Worm (Caenorhabditis elegans): ENCODE results near the gene Y53F4B.27.

Gene Y53F4B.27

DNA sequence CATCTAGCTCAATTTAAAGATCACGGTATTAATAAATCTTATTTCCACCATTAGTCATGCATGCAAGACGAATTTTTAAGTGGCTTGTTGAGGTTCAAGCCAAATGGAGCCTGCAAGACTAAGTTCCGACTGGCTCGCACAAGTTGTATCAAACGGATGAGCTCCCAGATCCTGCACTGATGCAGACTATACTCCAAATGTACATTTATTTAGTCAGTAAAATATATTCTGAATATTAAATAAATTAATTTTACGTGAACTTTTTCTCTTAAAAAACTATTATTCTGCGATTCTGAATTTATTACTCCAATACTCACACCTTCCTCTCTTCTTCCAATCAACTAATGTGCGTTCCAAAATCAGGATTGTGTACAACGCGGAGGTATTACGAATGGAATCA, 29.9 kb downstream of the Y53F4B.27 start, which contains the start of gene Y53F4B.36:
Gene Y53F4B.36, plus strand, starts transcription at position 301 of the 400 bp plus-strand sequence.
- no peak for TF ChIP-seq ces-1 (GFP tag; optimal IDR thresholded peaks at IDR 0.05)
- TF ChIP-seq ham-2 (GFP tag; optimal IDR thresholded peaks at IDR 0.05): no peak
- TF ChIP-seq mab-5 (tag; optimal IDR thresholded peaks at IDR 0.05): no peak
- no peak for TF ChIP-seq elt-1 (tag; optimal IDR thresholded peaks at IDR 0.05; ENCODE audit: borderline replicate concordance, insufficient read depth)
- no peak for TF ChIP-seq lin-13 (tag; optimal IDR thresholded peaks at IDR 0.05)

DNA sequence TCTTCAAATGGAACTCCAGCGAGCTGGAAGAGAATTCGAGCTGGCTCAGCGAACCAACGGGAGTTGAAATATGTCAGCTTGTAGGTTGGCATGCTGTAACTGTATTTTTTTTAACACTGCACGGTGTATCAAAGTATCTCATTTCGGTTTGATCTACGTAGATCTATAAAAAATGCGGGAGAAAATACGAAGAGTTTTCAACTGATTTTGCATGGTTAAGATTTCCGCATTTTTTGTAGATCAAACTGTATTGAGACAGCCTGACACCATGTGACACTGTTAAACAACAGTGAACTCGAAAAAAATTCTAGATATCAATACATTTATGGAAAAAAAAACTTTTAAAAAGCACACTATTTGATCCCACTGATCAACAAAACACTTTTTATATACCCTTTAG, 32.8 kb downstream of the Y53F4B.27 start, which contains the start of gene gst-32:
Gene gst-32, minus strand, starts transcription at position 101 of the 400 bp plus-strand sequence.
- no peak for TF ChIP-seq elt-3 (tag; optimal IDR thresholded peaks at IDR 0.05)
- no peak for TF ChIP-seq ceh-83 (GFP tag; optimal IDR thresholded peaks at IDR 0.05)
- TF ChIP-seq snpc-4 (tag; optimal IDR thresholded peaks at IDR 0.05): no peak
- no peak for TF ChIP-seq tbx-8 (GFP tag; optimal IDR thresholded peaks at IDR 0.05)
- no peak for TF ChIP-seq lin-13 (tag; optimal IDR thresholded peaks at IDR 0.05)
- no peak for TF ChIP-seq unc-39 (tag; optimal IDR thresholded peaks at IDR 0.05)
- no peak for TF ChIP-seq mab-5 (tag; optimal IDR thresholded peaks at IDR 0.05)
- no peak for TF ChIP-seq mls-2 (tag; optimal IDR thresholded peaks at IDR 0.05)
- no peak for TF ChIP-seq cnd-1 (tag; optimal IDR thresholded peaks at IDR 0.05)
- no peak for TF ChIP-seq nhr-28 (tag; optimal IDR thresholded peaks at IDR 0.05)
- no peak for TF ChIP-seq blmp-1 (tag; optimal IDR thresholded peaks at IDR 0.05)
- TF ChIP-seq nhr-237 (tag; optimal IDR thresholded peaks at IDR 0.05): no peak
- no peak for TF ChIP-seq sem-2 (GFP tag; optimal IDR thresholded peaks at IDR 0.05)
- TF ChIP-seq ztf-11 (tag; optimal IDR thresholded peaks at IDR 0.05): no peak
- no peak for TF ChIP-seq unc-120 (tag; optimal IDR thresholded peaks at IDR 0.05; ENCODE audit: poor library complexity, severe bottlenecking)
- TF ChIP-seq lsy-2 (tag; optimal IDR thresholded peaks at IDR 0.05): no peak
- TF ChIP-seq nhr-2 (tag; optimal IDR thresholded peaks at IDR 0.05): no peak
- TF ChIP-seq ham-2 (GFP tag; optimal IDR thresholded peaks at IDR 0.05): no peak

DNA sequence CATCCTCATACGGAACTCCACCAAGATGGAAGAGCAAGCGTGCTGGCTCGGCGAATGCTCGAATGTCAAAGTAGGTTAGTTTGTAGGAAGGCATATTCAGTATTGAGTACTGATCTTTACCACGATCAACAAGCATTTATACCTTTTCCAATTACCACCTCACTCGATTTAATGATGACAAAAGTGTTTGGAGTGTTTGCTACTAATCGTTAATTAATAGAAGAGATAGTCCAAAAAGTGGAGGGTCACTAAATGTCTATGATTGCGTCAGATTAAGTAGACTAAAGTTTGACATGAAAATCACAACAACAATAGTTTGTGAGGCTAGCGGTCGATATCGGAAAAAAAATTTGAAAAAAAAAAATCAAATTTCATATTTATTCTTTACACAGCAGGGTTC, 37.4 kb downstream of the Y53F4B.27 start, which contains the start of gene gst-34:
Gene gst-34, minus strand, starts transcription at position 101 of the 400 bp plus-strand sequence.
- TF ChIP-seq M03D4.4 (tag; optimal IDR thresholded peaks at IDR 0.05) (no peak), unc-39 (tag; optimal IDR thresholded peaks at IDR 0.05) (no peak), mls-2 (tag; optimal IDR thresholded peaks at IDR 0.05) (no peak), snpc-4 (tag; optimal IDR thresholded peaks at IDR 0.05) (no peak), blmp-1 (tag; optimal IDR thresholded peaks at IDR 0.05) (no peak), ceh-39 (tag; optimal IDR thresholded peaks at IDR 0.05) (no peak), ceh-43 (GFP tag; optimal IDR thresholded peaks at IDR 0.05) (no peak), bed-3 (GFP tag; optimal IDR thresholded peaks at IDR 0.05) (no peak), tbx-8 (GFP tag; optimal IDR thresholded peaks at IDR 0.05) (no peak), lin-32 (GFP tag; optimal IDR thresholded peaks at IDR 0.05) (no peak), ztf-11 (tag; optimal IDR thresholded peaks at IDR 0.05) (no peak), mab-5 (tag; optimal IDR thresholded peaks at IDR 0.05) (no peak), hlh-1 (tag; optimal IDR thresholded peaks at IDR 0.05) (no peak), mep-1 (tag; optimal IDR thresholded peaks at IDR 0.05) (no peak), ces-1 (GFP tag; optimal IDR thresholded peaks at IDR 0.05) (no peak), nhr-28 (tag; optimal IDR thresholded peaks at IDR 0.05) (no peak), elt-1 (tag; optimal IDR thresholded peaks at IDR 0.05; ENCODE audit: borderline replicate concordance, insufficient read depth) (no peak), zip-8 (tag; optimal IDR thresholded peaks at IDR 0.05) (no peak)

DNA sequence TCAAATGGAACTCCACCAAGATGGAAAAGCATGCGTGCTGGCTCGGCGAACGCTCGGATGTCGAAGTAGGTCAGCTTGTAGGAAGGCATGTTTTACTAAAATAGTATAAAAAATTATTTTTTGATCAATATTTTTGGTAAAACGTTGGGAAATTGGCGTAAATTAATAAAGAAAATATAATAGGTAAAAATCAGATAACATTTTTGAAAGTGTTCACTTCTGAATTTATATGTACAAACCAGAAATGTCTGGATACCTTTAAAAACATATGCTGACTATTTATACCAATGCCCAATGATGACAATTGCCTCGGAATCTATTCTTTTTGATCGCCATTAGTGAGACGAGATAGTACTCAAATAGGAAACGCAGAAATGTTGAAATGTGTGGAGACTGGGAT, 39.6 kb downstream of the Y53F4B.27 start, which contains the start of gene gst-35:
Gene gst-35, minus strand, starts transcription at position 101 of the 400 bp plus-strand sequence.
- TF ChIP-seq ceh-83 (GFP tag; optimal IDR thresholded peaks at IDR 0.05) (no peak), snpc-4 (tag; optimal IDR thresholded peaks at IDR 0.05) (no peak), nhr-76 (tag; optimal IDR thresholded peaks at IDR 0.05) (no peak), lsy-2 (tag; optimal IDR thresholded peaks at IDR 0.05) (no peak), flh-1 (GFP tag; optimal IDR thresholded peaks at IDR 0.05) (no peak), unc-120 (tag; optimal IDR thresholded peaks at IDR 0.05; ENCODE audit: poor library complexity, severe bottlenecking) (no peak), unc-39 (tag; optimal IDR thresholded peaks at IDR 0.05) (no peak), drap-1 (GFP tag; optimal IDR thresholded peaks at IDR 0.05) (no peak), lin-32 (GFP tag; optimal IDR thresholded peaks at IDR 0.05) (no peak)

DNA sequence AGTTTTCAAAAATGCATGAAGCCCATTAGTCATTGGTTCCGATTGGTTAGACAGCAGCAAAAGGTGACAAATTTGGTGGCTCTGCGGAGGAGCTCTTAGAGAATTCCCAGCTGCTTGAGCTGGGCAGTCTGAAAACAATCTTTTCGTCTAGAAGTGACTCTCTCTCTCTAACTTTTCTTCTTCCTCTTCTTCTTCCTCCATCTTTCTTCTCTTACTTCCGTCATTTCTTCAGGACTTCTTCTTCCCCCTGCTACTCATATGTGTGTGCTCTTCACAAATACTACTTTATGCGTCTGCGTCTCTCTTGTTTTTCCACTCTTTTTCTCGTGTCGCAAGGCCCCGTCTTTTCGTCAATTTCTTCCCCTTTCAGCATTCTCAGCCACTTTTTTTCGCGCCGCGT, 44.3 kb downstream of the Y53F4B.27 start:
- TF ChIP-seq pha-4 (tag; optimal IDR thresholded peaks at IDR 0.05) (no peak), lin-32 (GFP tag; optimal IDR thresholded peaks at IDR 0.05) (no peak), ces-1 (GFP tag; optimal IDR thresholded peaks at IDR 0.05) (peak; percentile 18), blmp-1 (tag; optimal IDR thresholded peaks at IDR 0.05) (no peak)
